Worm (Caenorhabditis elegans): ENCODE results near the gene stg-1.

The stg-1 gene

DNA sequence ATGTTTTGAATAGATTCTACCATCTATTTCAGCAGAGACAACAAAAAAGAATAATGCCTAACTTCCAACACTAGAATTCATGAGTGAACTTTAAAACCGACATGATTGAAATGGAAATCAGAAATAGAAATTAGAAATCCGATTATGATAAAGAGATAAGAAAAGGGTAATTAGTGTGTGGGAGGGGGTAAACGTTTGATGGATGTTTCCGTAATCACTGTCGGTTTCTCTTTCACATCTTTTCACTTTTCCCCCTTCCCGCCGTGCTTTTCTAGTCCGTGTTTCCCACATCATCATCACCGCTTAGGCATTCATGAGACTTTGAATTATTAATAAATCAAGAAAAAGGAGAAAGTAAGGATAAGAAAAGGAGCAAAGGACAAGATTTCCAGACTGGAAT is 14.8 kb downstream of the stg-1 start:
- TF ChIP-seq C38D4.7 (GFP tag; optimal IDR thresholded peaks at IDR 0.05): no peak
- no peak for TF ChIP-seq sox-2 (GFP tag; IDR thresholded peaks at IDR 0.05)

DNA sequence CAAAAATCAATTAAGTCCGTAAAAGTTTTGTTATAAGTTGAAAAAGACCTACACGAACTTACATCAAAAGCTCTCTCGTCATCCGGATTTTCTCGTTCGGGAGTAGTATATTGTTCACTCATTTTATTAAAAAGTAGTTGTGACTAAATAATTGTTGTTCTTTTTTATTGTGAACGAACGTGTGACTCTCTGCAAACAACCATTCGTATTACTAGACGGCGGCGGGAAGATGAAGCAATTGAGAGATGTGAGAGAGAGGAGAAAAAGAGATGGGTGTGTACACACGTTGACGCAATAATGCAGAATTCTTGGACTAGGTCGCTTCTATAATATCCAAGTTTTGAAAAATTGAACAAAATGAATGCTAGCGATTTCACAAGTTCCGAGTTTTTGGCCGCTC is 15.5 kb downstream of the stg-1 start, which contains the start of the genes F52H3.11 and bath-38:
TSS of gene F52H3.11 (minus strand) at position 203 of the 400 bp plus-strand sequence.
TSS of gene bath-38 (minus strand) at position 310 of the 400 bp plus-strand sequence.
- TF ChIP-seq nfya-1 (tag; optimal IDR thresholded peaks at IDR 0.05) (peak; percentile 15), unc-42 (tag; optimal IDR thresholded peaks at IDR 0.05) (peak; percentile 13), ceh-31 (tag; optimal IDR thresholded peaks at IDR 0.05) (peak; percentile 42), pat-9 (tag; optimal IDR thresholded peaks at IDR 0.05) (no peak), unc-3 (GFP tag; conservative IDR thresholded peaks at IDR 0.05) (no peak), unc-3 (tag; optimal IDR thresholded peaks at IDR 0.05) (no peak), tbx-7 (tag; optimal IDR thresholded peaks at IDR 0.05) (no peak)

DNA sequence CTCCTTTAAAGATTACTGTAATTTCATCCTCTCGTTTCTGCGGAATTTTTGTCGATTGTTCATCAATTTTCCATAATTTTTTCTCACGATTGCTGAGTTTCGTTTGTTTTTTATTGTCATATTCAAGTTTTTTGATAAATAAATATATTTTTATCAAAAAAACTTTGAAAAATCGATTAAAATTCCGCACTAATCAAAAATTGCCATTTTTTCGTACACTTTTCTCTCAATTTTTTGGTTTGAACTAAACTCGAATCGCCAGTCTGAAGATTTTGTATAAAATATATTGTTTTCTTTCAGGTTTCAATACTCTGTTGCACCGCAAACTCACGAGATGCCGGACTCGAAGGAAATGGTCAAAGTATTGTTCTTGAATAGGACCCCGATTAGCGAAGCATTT is 19.6 kb downstream of the stg-1 start, which contains the start of gene ogr-2:
TSS of gene ogr-2 (plus strand) at position 301 of the 400 bp plus-strand sequence.
- no peak for TF ChIP-seq ztf-16 (tag; optimal IDR thresholded peaks at IDR 0.05)
- TF ChIP-seq ceh-24 (tag; optimal IDR thresholded peaks at IDR 0.05): no peak
- no peak for TF ChIP-seq che-1 (tag; optimal IDR thresholded peaks at IDR 0.05)
- TF ChIP-seq pqm-1 (tag; optimal IDR thresholded peaks at IDR 0.05): no peak
- TF ChIP-seq ceh-45 (GFP tag; IDR thresholded peaks at IDR 0.05): no peak
- TF ChIP-seq F13H6.1 (tag; optimal IDR thresholded peaks at IDR 0.05): no peak
- TF ChIP-seq ceh-18 (tag; optimal IDR thresholded peaks at IDR 0.05): no peak
- no peak for TF ChIP-seq C08G9.2 (tag; optimal IDR thresholded peaks at IDR 0.05)
- TF ChIP-seq lin-11 (tag; optimal IDR thresholded peaks at IDR 0.05): no peak
- no peak for TF ChIP-seq pag-3 (tag; optimal IDR thresholded peaks at IDR 0.05; ENCODE audit: borderline replicate concordance)
- no peak for TF ChIP-seq pat-9 (tag; optimal IDR thresholded peaks at IDR 0.05)

- TF ChIP-seq K09A11.1 (tag; optimal IDR thresholded peaks at IDR 0.05; ENCODE audit: insufficient read depth) (no peak), ztf-16 (tag; optimal IDR thresholded peaks at IDR 0.05) (no peak), hlh-8 (tag; optimal IDR thresholded peaks at IDR 0.05) (peak; percentile 78), unc-55 (GFP tag; optimal IDR thresholded peaks at IDR 0.05) (peak; percentile 21)
Measured at ce11 chrII:10039799-10040198, 20.7 kb downstream of the stg-1 start, which contains the start of gene let-268. Gene let-268, minus strand, starts transcription at chrII:10039980.

- TF ChIP-seq hlh-15 (tag; optimal IDR thresholded peaks at IDR 0.05) (no peak), ceh-2 (tag; optimal IDR thresholded peaks at IDR 0.05) (no peak), unc-3 (GFP tag; conservative IDR thresholded peaks at IDR 0.05) (no peak), unc-3 (tag; optimal IDR thresholded peaks at IDR 0.05) (no peak), ztf-16 (tag; optimal IDR thresholded peaks at IDR 0.05) (no peak), pax-1 (tag; optimal IDR thresholded peaks at IDR 0.05) (no peak), pha-4 (tag; optimal IDR thresholded peaks at IDR 0.05) (no peak), tbx-2 (tag; optimal IDR thresholded peaks at IDR 0.05) (no peak), elt-4 (tag; optimal IDR thresholded peaks at IDR 0.05) (no peak), ceh-19 (GFP tag; optimal IDR thresholded peaks at IDR 0.05) (no peak), sox-2 (GFP tag; IDR thresholded peaks at IDR 0.05) (no peak), pqm-1 (tag; optimal IDR thresholded peaks at IDR 0.05) (no peak), ahr-1 (tag; optimal IDR thresholded peaks at IDR 0.05) (no peak), sox-4 (tag; optimal IDR thresholded peaks at IDR 0.05) (no peak)
Measured at ce11 chrII:10035425-10035824, 25.0 kb downstream of the stg-1 start.

- TF ChIP-seq ceh-45 (GFP tag; IDR thresholded peaks at IDR 0.05): peak; percentile 78; the same call in 1 of the 2 replicates
Measured at ce11 chrII:10034769-10035168, 25.7 kb downstream of the stg-1 start.

Measured in whole organism, late embryonic.